Fruit fly (Drosophila melanogaster): ENCODE results near the gene Rpn5.
A peak's percentile ranks its signal among the peaks of the same experiment; 100 is the strongest.

DNA sequence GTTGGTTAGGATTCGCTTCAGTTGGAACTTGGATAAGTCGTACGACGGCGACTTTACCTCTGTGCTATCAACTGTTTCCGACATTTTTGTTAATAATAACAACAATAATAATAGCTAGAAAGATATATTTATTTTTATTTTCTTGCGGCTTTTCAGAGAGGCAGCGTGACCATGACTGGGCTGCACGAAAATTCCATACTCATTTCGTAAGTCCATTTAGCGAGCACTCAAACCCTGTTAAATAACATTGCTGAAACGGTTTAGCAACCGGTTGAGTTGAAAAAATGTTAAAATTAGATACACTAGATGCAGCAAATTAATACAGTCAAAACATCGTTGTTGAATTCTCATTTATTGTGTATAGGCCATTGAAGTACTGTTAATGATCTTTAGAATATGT is 34.7 kb upstream of the Rpn5 start, which contains the start of gene Dcps:
- TF ChIP-seq z (GFP tag; IDR thresholded peaks at IDR 0.05) (no peak), CG13775 (GFP tag; optimal IDR thresholded peaks at IDR 0.05) (no peak), scrt (GFP tag; optimal IDR thresholded peaks at IDR 0.05) (no peak), Atf-2 (GFP tag; optimal IDR thresholded peaks at IDR 0.05) (no peak), D19B (GFP tag; optimal IDR thresholded peaks at IDR 0.05) (no peak), HmgD (GFP tag; optimal IDR thresholded peaks at IDR 0.05) (no peak), stwl (tag; optimal IDR thresholded peaks at IDR 0.05) (peak; percentile 58), repo (GFP tag; optimal IDR thresholded peaks at IDR 0.05) (no peak), CG7987 (GFP tag; optimal IDR thresholded peaks at IDR 0.05) (no peak), Dad (GFP tag; optimal IDR thresholded peaks at IDR 0.05) (no peak), tgo (GFP tag; IDR thresholded peaks at IDR 0.05) (no peak)

Data from whole organism, embryonic.